Worm (Caenorhabditis elegans): ENCODE measurements around the gene T01C1.4.

T01C1.4 gene

ce11 chrX:10688311-10688710 is 28.6 kb downstream of the T01C1.4 start:
- TF ChIP-seq hmbx-1 (tag; optimal IDR thresholded peaks at IDR 0.05) = no peak
- TF ChIP-seq ets-7 (tag; optimal IDR thresholded peaks at IDR 0.05) = no peak
- TF ChIP-seq hmg-4 (GFP tag; optimal IDR thresholded peaks at IDR 0.05) = no peak
- TF ChIP-seq tbx-37 (GFP tag; conservative IDR thresholded peaks at IDR 0.05) = no peak
- TF ChIP-seq scrt-1 (GFP tag; IDR thresholded peaks at IDR 0.05) = no peak
- no peak for TF ChIP-seq tra-4 (tag; optimal IDR thresholded peaks at IDR 0.05)
- TF ChIP-seq hnd-1 (tag; optimal IDR thresholded peaks at IDR 0.05) = no peak
- TF ChIP-seq ceh-13 (GFP tag; optimal IDR thresholded peaks at IDR 0.05) = no peak
- no peak for TF ChIP-seq sea-1 (GFP tag; conservative IDR thresholded peaks at IDR 0.05)

- TF ChIP-seq tra-4 (tag; optimal IDR thresholded peaks at IDR 0.05) (no peak), ceh-36 (tag; optimal IDR thresholded peaks at IDR 0.05) (no peak), tbx-37 (GFP tag; conservative IDR thresholded peaks at IDR 0.05) (no peak), ets-7 (tag; optimal IDR thresholded peaks at IDR 0.05) (no peak), sea-1 (GFP tag; conservative IDR thresholded peaks at IDR 0.05) (no peak), pes-1 (GFP tag; IDR thresholded peaks at IDR 0.05) (no peak), hmbx-1 (tag; optimal IDR thresholded peaks at IDR 0.05) (no peak), scrt-1 (GFP tag; IDR thresholded peaks at IDR 0.05) (no peak)
These were observed 29.6 kb downstream of the T01C1.4 start for ce11 chrX:10687317-10687716.

ce11 chrX:10686487-10686886 is 30.4 kb downstream of the T01C1.4 start:
- TF ChIP-seq tbx-37 (GFP tag; conservative IDR thresholded peaks at IDR 0.05) = no peak
- no peak for TF ChIP-seq hnd-1 (tag; optimal IDR thresholded peaks at IDR 0.05)
- TF ChIP-seq B0310.2 (tag; optimal IDR thresholded peaks at IDR 0.05) = no peak
- no peak for TF ChIP-seq ets-7 (tag; optimal IDR thresholded peaks at IDR 0.05)
- TF ChIP-seq hmbx-1 (tag; optimal IDR thresholded peaks at IDR 0.05) = no peak
- no peak for TF ChIP-seq tbx-11 (GFP tag; IDR thresholded peaks at IDR 0.05)
- TF ChIP-seq tra-4 (tag; optimal IDR thresholded peaks at IDR 0.05) = no peak

- no peak for TF ChIP-seq ets-7 (tag; optimal IDR thresholded peaks at IDR 0.05)
- TF ChIP-seq ceh-13 (GFP tag; optimal IDR thresholded peaks at IDR 0.05) = no peak
- TF ChIP-seq hmg-4 (GFP tag; optimal IDR thresholded peaks at IDR 0.05) = peak; percentile 31
These were observed 32.4 kb downstream of the T01C1.4 start for ce11 chrX:10684533-10684932.

- no peak for TF ChIP-seq scrt-1 (GFP tag; IDR thresholded peaks at IDR 0.05)
These were observed 35.2 kb downstream of the T01C1.4 start, which contains the start of gene phf-31 for ce11 chrX:10681698-10682097. Gene phf-31 (plus strand): TSS chrX:10681998.

- TF ChIP-seq tra-4 (tag; optimal IDR thresholded peaks at IDR 0.05) (no peak), F13C5.2 (tag; optimal IDR thresholded peaks at IDR 0.05) (no peak), hmg-4 (GFP tag; optimal IDR thresholded peaks at IDR 0.05) (no peak), scrt-1 (GFP tag; IDR thresholded peaks at IDR 0.05) (no peak), tbx-37 (GFP tag; conservative IDR thresholded peaks at IDR 0.05) (no peak), ama-1 (optimal IDR thresholded peaks at IDR 0.05) (no peak), sea-1 (GFP tag; conservative IDR thresholded peaks at IDR 0.05) (no peak), tbx-11 (GFP tag; IDR thresholded peaks at IDR 0.05) (no peak)
These were observed 37.7 kb downstream of the T01C1.4 start for ce11 chrX:10679193-10679592.

- TF ChIP-seq tbx-11 (GFP tag; IDR thresholded peaks at IDR 0.05) (no peak), hmbx-1 (tag; optimal IDR thresholded peaks at IDR 0.05) (no peak), ceh-36 (tag; optimal IDR thresholded peaks at IDR 0.05) (no peak), tra-4 (tag; optimal IDR thresholded peaks at IDR 0.05) (no peak), hmg-4 (GFP tag; optimal IDR thresholded peaks at IDR 0.05) (no peak), ama-1 (optimal IDR thresholded peaks at IDR 0.05) (no peak), flt-1 (GFP tag; IDR thresholded peaks at IDR 0.05) (no peak)
These were observed 38.7 kb downstream of the T01C1.4 start for ce11 chrX:10678081-10678736.

ce11 chrX:10677552-10677951 is 39.4 kb downstream of the T01C1.4 start:
- no peak for TF ChIP-seq tra-4 (tag; optimal IDR thresholded peaks at IDR 0.05)
- TF ChIP-seq ceh-13 (GFP tag; optimal IDR thresholded peaks at IDR 0.05) = no peak
- TF ChIP-seq aly-1 (tag; optimal IDR thresholded peaks at IDR 0.05) = no peak
- 0 out of 2 replicates have a peak, but pooled peaks have one; percentile 25 for TF ChIP-seq flt-1 (GFP tag; IDR thresholded peaks at IDR 0.05)
- peak; percentile 56 for TF ChIP-seq hmg-4 (GFP tag; optimal IDR thresholded peaks at IDR 0.05)
- no peak for TF ChIP-seq pes-1 (GFP tag; IDR thresholded peaks at IDR 0.05)

- TF ChIP-seq hmbx-1 (tag; optimal IDR thresholded peaks at IDR 0.05) = no peak
- no peak for TF ChIP-seq pes-1 (GFP tag; IDR thresholded peaks at IDR 0.05)
- TF ChIP-seq tbx-11 (GFP tag; IDR thresholded peaks at IDR 0.05) = no peak
- no peak for TF ChIP-seq aly-1 (tag; optimal IDR thresholded peaks at IDR 0.05)
- no peak for TF ChIP-seq flt-1 (GFP tag; IDR thresholded peaks at IDR 0.05)
- no peak for TF ChIP-seq ceh-36 (tag; optimal IDR thresholded peaks at IDR 0.05)
- no peak for TF ChIP-seq tra-4 (tag; optimal IDR thresholded peaks at IDR 0.05)
- no peak for TF ChIP-seq scrt-1 (GFP tag; IDR thresholded peaks at IDR 0.05)
- no peak for TF ChIP-seq ets-7 (tag; optimal IDR thresholded peaks at IDR 0.05)
- no peak for TF ChIP-seq F13C5.2 (tag; optimal IDR thresholded peaks at IDR 0.05)
- no peak for TF ChIP-seq sea-1 (GFP tag; conservative IDR thresholded peaks at IDR 0.05)
- no peak for TF ChIP-seq hmg-4 (GFP tag; optimal IDR thresholded peaks at IDR 0.05)
- no peak for TF ChIP-seq ceh-13 (GFP tag; optimal IDR thresholded peaks at IDR 0.05)
- TF ChIP-seq B0310.2 (tag; optimal IDR thresholded peaks at IDR 0.05) = no peak
- no peak for TF ChIP-seq hnd-1 (tag; optimal IDR thresholded peaks at IDR 0.05)
- TF ChIP-seq tbx-37 (GFP tag; conservative IDR thresholded peaks at IDR 0.05) = no peak
- TF ChIP-seq ama-1 (optimal IDR thresholded peaks at IDR 0.05) = no peak
These were observed 39.9 kb downstream of the T01C1.4 start, which contains the start of gene F13E6.1 for ce11 chrX:10677009-10677408. Gene F13E6.1 (minus strand): TSS chrX:10677109.

Data from whole organism, early embryonic.